Worm (Caenorhabditis elegans) whole organism, L3 larva: ENCODE results near the gene srab-24.

Source experiments
- R02D3.7 ChIP-seq: fragments of 150-350 bp; optimal IDR thresholded peaks from 2 replicates; lab custom pipeline; 2014; ENCODE audit warnings: missing biosample characterization, missing genetic modification characterization
- aly-2 ChIP-seq: fragments of 150-350 bp; optimal IDR thresholded peaks from 2 replicates; lab custom pipeline; 2014; ENCODE audit warnings: missing biosample characterization, missing genetic modification characterization
- ceh-16 ChIP-seq: sonication (generic microtip); optimal IDR thresholded peaks from 2 replicates; lab custom pipeline; 2017; ENCODE audit warnings: missing biosample characterization, missing genetic modification characterization
- ceh-28 ChIP-seq: fragments of 150-350 bp; optimal IDR thresholded peaks from 2 replicates; lab custom pipeline; 2014; ENCODE audit warnings: missing biosample characterization, missing genetic modification reagents, missing genetic modification characterization
- ceh-82 ChIP-seq: fragments of 150-350 bp; optimal IDR thresholded peaks from 2 replicates; lab custom pipeline; 2014; ENCODE audit warnings: missing biosample characterization, missing genetic modification characterization
- ceh-9 ChIP-seq: sonication (generic microtip); optimal IDR thresholded peaks from 2 replicates; lab custom pipeline; 2018; ENCODE audit warnings: missing biosample characterization, missing genetic modification characterization
- egl-27 ChIP-seq: sonication (generic microtip); optimal IDR thresholded peaks from 4 replicates; lab custom pipeline; 2017; ENCODE audit warnings: missing biosample characterization, missing genetic modification reagents, missing genetic modification characterization
- egl-5 ChIP-seq: fragments of 150-350 bp; optimal IDR thresholded peaks from 2 replicates; lab custom pipeline; 2017; ENCODE audit warnings: missing biosample characterization, missing genetic modification reagents, missing genetic modification characterization, inconsistent platforms
- elt-3 ChIP-seq, 3 experiments: fragments of 150-350 bp in 1 of 3; sonication (generic microtip) in 2 of 3; optimal IDR thresholded peaks; 2 replicates in 2 of 3; 4 replicates in 1 of 3; lab custom pipeline; 2014 to 2017; ENCODE audit warnings: missing biosample characterization in 3 of 3, missing genetic modification characterization in 3 of 3
- fkh-10 ChIP-seq: sonication (generic microtip); optimal IDR thresholded peaks from 2 replicates; lab custom pipeline; 2017; ENCODE audit warnings: missing biosample characterization, missing genetic modification reagents, missing genetic modification characterization
- fkh-2 ChIP-seq: fragments of 150-350 bp; optimal IDR thresholded peaks from 2 replicates; lab custom pipeline; 2014; ENCODE audit warnings: missing biosample characterization, missing genetic modification reagents, missing genetic modification characterization
- fos-1 ChIP-seq: fragments of 150-350 bp; optimal IDR thresholded peaks from 2 replicates; lab custom pipeline; 2014; ENCODE audit warnings: missing biosample characterization, missing genetic modification characterization
- hmg-11 ChIP-seq: sonication (generic microtip); optimal IDR thresholded peaks from 2 replicates; lab custom pipeline; 2016; ENCODE audit warnings: missing genetic modification characterization, missing compliant biosample characterization
- jun-1 ChIP-seq: fragments of 150-350 bp; optimal IDR thresholded peaks from 2 replicates; lab custom pipeline; 2014; ENCODE audit warnings: missing biosample characterization, missing genetic modification reagents, missing genetic modification characterization
- lin-15B ChIP-seq: fragments of 150-350 bp; optimal IDR thresholded peaks from 2 replicates; lab custom pipeline; 2014; ENCODE audit warnings: missing biosample characterization, missing genetic modification characterization
- lin-39 ChIP-seq: fragments of 150-350 bp; optimal IDR thresholded peaks from 2 replicates; lab custom pipeline; 2018; ENCODE audit warnings: missing biosample characterization, missing genetic modification reagents, missing genetic modification characterization
- mdl-1 ChIP-seq: fragments of 150-350 bp; optimal IDR thresholded peaks from 2 replicates; lab custom pipeline; 2014; ENCODE audit warnings: missing biosample characterization, missing genetic modification characterization
- mml-1 ChIP-seq: fragments of 150-350 bp; sonication (generic microtip); optimal IDR thresholded peaks from 3 replicates; lab custom pipeline; 2014; ENCODE audit warnings: missing biosample characterization, missing genetic modification characterization
- nfya-1 ChIP-seq: sonication (generic microtip); optimal IDR thresholded peaks from 2 replicates; lab custom pipeline; 2017; ENCODE audit warnings: missing genetic modification characterization, mild to moderate bottlenecking, missing compliant biosample characterization, antibody characterized with exemption, moderate library complexity; ENCODE audit not compliant: insufficient read depth
- nhr-11 ChIP-seq: fragments of 150-350 bp; optimal IDR thresholded peaks from 2 replicates; lab custom pipeline; 2014; ENCODE audit warnings: missing biosample characterization, missing genetic modification characterization
- nhr-12 ChIP-seq: fragments of 150-350 bp; optimal IDR thresholded peaks from 2 replicates; lab custom pipeline; 2014; ENCODE audit warnings: missing biosample characterization, missing genetic modification characterization
- nhr-237 ChIP-seq: fragments of 150-350 bp; optimal IDR thresholded peaks from 2 replicates; lab custom pipeline; 2014; ENCODE audit warnings: missing biosample characterization, missing genetic modification characterization
- nhr-28 ChIP-seq: fragments of 150-350 bp; optimal IDR thresholded peaks from 2 replicates; lab custom pipeline; 2014; ENCODE audit warnings: missing biosample characterization, missing genetic modification characterization
- nhr-43 ChIP-seq: sonication (generic microtip); optimal IDR thresholded peaks from 2 replicates; lab custom pipeline; 2016; ENCODE audit warnings: mild to moderate bottlenecking, missing genetic modification characterization, missing compliant biosample characterization; ENCODE audit not compliant: poor library complexity, severe bottlenecking
- nhr-77 ChIP-seq: fragments of 150-350 bp; optimal IDR thresholded peaks from 2 replicates; lab custom pipeline; 2014; ENCODE audit warnings: missing biosample characterization, missing genetic modification characterization
- pha-4 ChIP-seq: fragments of 150-350 bp; optimal IDR thresholded peaks from 2 replicates; lab custom pipeline; 2014; ENCODE audit warnings: missing biosample characterization, missing genetic modification reagents, missing genetic modification characterization
- sea-2 ChIP-seq: fragments of 150-350 bp; sonication (generic microtip); optimal IDR thresholded peaks from 4 replicates; lab custom pipeline; 2014; ENCODE audit warnings: missing biosample characterization, missing genetic modification reagents, missing genetic modification characterization
- skn-1 ChIP-seq: fragments of 150-350 bp; optimal IDR thresholded peaks from 2 replicates; lab custom pipeline; 2014; ENCODE audit warnings: missing biosample characterization, missing genetic modification characterization
- tbx-2 ChIP-seq: sonication (generic microtip); optimal IDR thresholded peaks from 2 replicates; lab custom pipeline; 2016; ENCODE audit warnings: mild to moderate bottlenecking, missing genetic modification characterization, missing compliant biosample characterization
- unc-39 ChIP-seq: sonication (generic microtip); optimal IDR thresholded peaks from 4 replicates; lab custom pipeline; 2017; ENCODE audit warnings: missing biosample characterization, missing genetic modification characterization
- unc-62 ChIP-seq: fragments of 150-350 bp; sonication (generic microtip); optimal IDR thresholded peaks from 4 replicates; lab custom pipeline; 2014; ENCODE audit warnings: missing biosample characterization, missing genetic modification reagents, missing genetic modification characterization
- zag-1 ChIP-seq: fragments of 150-350 bp; optimal IDR thresholded peaks from 2 replicates; lab custom pipeline; 2014; ENCODE audit warnings: missing biosample characterization, missing genetic modification characterization
- ztf-11 ChIP-seq: fragments of 150-350 bp; optimal IDR thresholded peaks from 2 replicates; lab custom pipeline; 2014; ENCODE audit warnings: missing biosample characterization, missing genetic modification characterization
- ztf-4 ChIP-seq: fragments of 150-350 bp; optimal IDR thresholded peaks from 2 replicates; lab custom pipeline; 2014; ENCODE audit warnings: missing biosample characterization, missing genetic modification characterization

srab-24 gene

ce11 chrIV:14276773-14277388 lies 26.9 kb upstream of the srab-24 start:
- TF ChIP-seq nfya-1 (tag; lab: Kevin White, UChicago) (peak; percentile 80), mdl-1 (no peak), aly-2 (no peak), unc-62 (GFP tag; lab: Kevin White, UChicago) (no peak), ceh-9 (tag; lab: Kevin White, UChicago) (no peak), nhr-237 (tag; lab: Kevin White, UChicago) (no peak)

ce11 chrIV:14276160-14276559 lies 26.1 kb upstream of the srab-24 start, which contains the start of gene ilcr-1:
ilcr-1 (plus strand) TSS chrIV:14276460.
- TF ChIP-seq nhr-77 (tag; lab: Kevin White, UChicago) (no peak), lin-15B (tag; lab: Kevin White, UChicago) (no peak), tbx-2 (no peak), R02D3.7 (tag; lab: Kevin White, UChicago) (no peak), nfya-1 (tag; lab: Kevin White, UChicago) (no peak), ceh-9 (tag; lab: Kevin White, UChicago) (no peak), nhr-28 (tag; lab: Kevin White, UChicago) (no peak), nhr-12 (tag; lab: Kevin White, UChicago) (no peak), ceh-82 (tag; lab: Kevin White, UChicago) (no peak), mml-1 (tag; lab: Kevin White, UChicago) (no peak), fos-1 (tag; lab: Kevin White, UChicago) (no peak)

ce11 chrIV:14274834-14275233 lies 24.8 kb upstream of the srab-24 start:
- TF ChIP-seq nhr-43 (tag; lab: Kevin White, UChicago): no peak
- no peak for TF ChIP-seq egl-27 (tag; lab: Kevin White, UChicago)
- no peak for TF ChIP-seq ceh-16 (tag; lab: Kevin White, UChicago)
- no peak for TF ChIP-seq ztf-11
- TF ChIP-seq nhr-11: peak; percentile 27

ce11 chrIV:14272561-14272960 lies 22.5 kb upstream of the srab-24 start:
- TF ChIP-seq jun-1 (tag; lab: Kevin White, UChicago) (no peak), fkh-2 (tag; lab: Kevin White, UChicago) (no peak), R02D3.7 (tag; lab: Kevin White, UChicago) (no peak), ceh-28 (tag; lab: Kevin White, UChicago) (no peak), lin-39 (tag; lab: Kevin White, UChicago) (peak; percentile 77), nhr-77 (tag; lab: Kevin White, UChicago) (no peak), hmg-11 (tag; lab: Kevin White, UChicago) (peak; percentile 58), mdl-1 (peak; percentile 27), ceh-9 (tag; lab: Kevin White, UChicago) (no peak), mml-1 (tag; lab: Kevin White, UChicago) (no peak), egl-5 (tag; lab: Kevin White, UChicago) (no peak), nfya-1 (tag; lab: Kevin White, UChicago) (peak; percentile 57), fkh-10 (GFP tag; lab: Kevin White, UChicago) (peak; percentile 9), ztf-4 (tag; lab: Kevin White, UChicago) (no peak), skn-1 (tag; lab: Kevin White, UChicago) (peak; percentile 44)

- TF ChIP-seq fkh-10 (GFP tag; lab: Kevin White, UChicago): no peak
- no peak for TF ChIP-seq nhr-43 (tag; lab: Kevin White, UChicago)
- no peak for TF ChIP-seq egl-27 (tag; lab: Kevin White, UChicago)
- no peak for TF ChIP-seq unc-62 (GFP tag; lab: Kevin White, UChicago)
- TF ChIP-seq R02D3.7 (tag; lab: Kevin White, UChicago): no peak
- TF ChIP-seq sea-2 (GFP tag; lab: Kevin White, UChicago): no peak
- TF ChIP-seq zag-1: no peak
- no peak for TF ChIP-seq nhr-237 (tag; lab: Kevin White, UChicago)
- no peak for TF ChIP-seq pha-4 (tag; lab: Kevin White, UChicago)
- TF ChIP-seq mml-1 (tag; lab: Kevin White, UChicago): no peak
- no peak for TF ChIP-seq elt-3 (tag; optimal IDR thresholded peaks at IDR 0.05; lab: Kevin White, UChicago)
- no peak for TF ChIP-seq jun-1 (tag; lab: Kevin White, UChicago)
- no peak for TF ChIP-seq fkh-2 (tag; lab: Kevin White, UChicago)
- TF ChIP-seq fos-1 (tag; lab: Kevin White, UChicago): no peak
- no peak for TF ChIP-seq unc-39
- TF ChIP-seq, all 47 proteins: peak for 0
These were observed 19.9 kb upstream of the srab-24 start for ce11 chrIV:14269932-14270331.
